Worm (Caenorhabditis elegans) whole organism, young adult: ENCODE measurements around the gene F53F4.7.

Experiments
- B0336.3 ChIP-seq: fragments of 200-800 bp; sonication (Bioruptor generic); IDR thresholded peaks from 2 replicates; pipeline ENCODE4 v1.3.6; 2022; ENCODE audit warnings: missing genetic modification characterization, missing compliant biosample characterization
- C17E4.6 ChIP-seq: fragments of 200-800 bp; sonication (Bioruptor generic); IDR thresholded peaks from 2 replicates; pipeline ENCODE4 v1.3.6; 2022; ENCODE audit warnings: missing genetic modification reagents, missing genetic modification characterization, missing compliant biosample characterization
- F33H1.4 ChIP-seq: fragments of 200-800 bp; sonication (Bioruptor generic); IDR thresholded peaks from 2 replicates; pipeline ENCODE4 v1.3.6; 2022; ENCODE audit warnings: missing genetic modification reagents, missing genetic modification characterization, missing compliant biosample characterization
- F39B2.1 ChIP-seq: fragments of 200-800 bp; sonication (Bioruptor generic); IDR thresholded peaks from 2 replicates; pipeline ENCODE4 v1.3.6; 2022; ENCODE audit warnings: missing genetic modification reagents, missing genetic modification characterization, missing compliant biosample characterization
- F57A8.1 ChIP-seq: fragments of 200-800 bp; sonication (Bioruptor generic); optimal IDR thresholded peaks from 2 replicates; lab custom pipeline; 2018; ENCODE audit warnings: mild to moderate bottlenecking, missing genetic modification characterization, moderate library complexity, missing compliant biosample characterization
- K11D2.4 ChIP-seq: fragments of 200-800 bp; sonication (Bioruptor generic); IDR thresholded peaks from 2 replicates; pipeline ENCODE4 v1.3.6; 2022; ENCODE audit warnings: missing genetic modification reagents, missing genetic modification characterization, missing compliant biosample characterization
- K12H6.12 ChIP-seq: fragments of 200-800 bp; sonication (Bioruptor generic); optimal IDR thresholded peaks from 2 replicates; lab custom pipeline; 2018; ENCODE audit warnings: mild to moderate bottlenecking, missing genetic modification characterization, missing compliant biosample characterization
- Y67H2A.10 ChIP-seq: fragments of 200-800 bp; sonication (Bioruptor generic); conservative IDR thresholded peaks from 2 replicates; pipeline ENCODE4 v1.3.6; 2022; ENCODE audit warnings: missing genetic modification reagents, missing genetic modification characterization, missing compliant biosample characterization
- akir-1 ChIP-seq: fragments of 200-800 bp; sonication (Bioruptor generic); optimal IDR thresholded peaks from 2 replicates; lab custom pipeline; 2018; ENCODE audit warnings: mild to moderate bottlenecking, missing genetic modification characterization, moderate library complexity, missing compliant biosample characterization
- ama-1 ChIP-seq, 3 experiments: fragments of 150-350 bp in 1 of 3; sonication (generic microtip) in 2 of 3; optimal IDR thresholded peaks; 2 replicates each; lab custom pipeline; 2014 to 2018; ENCODE audit warnings: missing biosample characterization in 2 of 3, missing genetic modification characterization in 2 of 3, missing genetic modification reagents in 2 of 3
- aptf-2 ChIP-seq: fragments of 200-800 bp; sonication (Bioruptor generic); conservative IDR thresholded peaks from 2 replicates; pipeline ENCODE4 v1.3.6; 2022; ENCODE audit warnings: missing genetic modification reagents, missing genetic modification characterization, missing compliant biosample characterization
- aptf-3 ChIP-seq: fragments of 200-800 bp; sonication (Bioruptor generic); IDR thresholded peaks from 2 replicates; pipeline ENCODE4 v1.3.6; 2022; ENCODE audit warnings: missing genetic modification characterization, missing compliant biosample characterization
- atf-7 ChIP-seq: sonication (generic microtip); optimal IDR thresholded peaks from 2 replicates; lab custom pipeline; 2017; ENCODE audit warnings: mild to moderate bottlenecking, missing genetic modification characterization, missing compliant biosample characterization
- attf-6 ChIP-seq: fragments of 200-800 bp; sonication (Bioruptor generic); IDR thresholded peaks from 2 replicates; pipeline ENCODE4 v1.3.6; 2022; ENCODE audit warnings: missing genetic modification reagents, missing genetic modification characterization, missing compliant biosample characterization
- bed-2 ChIP-seq: fragments of 200-800 bp; sonication (Bioruptor generic); IDR thresholded peaks from 2 replicates; pipeline ENCODE4 v1.3.6; 2022; ENCODE audit warnings: missing genetic modification reagents, missing genetic modification characterization, missing compliant biosample characterization
- cebp-2 ChIP-seq: fragments of 200-800 bp; sonication (Bioruptor generic); IDR thresholded peaks from 2 replicates; pipeline ENCODE4 v1.3.6; 2022; ENCODE audit warnings: missing genetic modification characterization, missing compliant biosample characterization
- ceh-100 ChIP-seq: fragments of 200-800 bp; sonication (Bioruptor generic); IDR thresholded peaks from 2 replicates; pipeline ENCODE4 v1.3.6; 2022; ENCODE audit warnings: missing genetic modification reagents, missing genetic modification characterization, missing compliant biosample characterization
- ceh-40 ChIP-seq: fragments of 200-800 bp; sonication (Bioruptor generic); IDR thresholded peaks from 2 replicates; pipeline ENCODE4 v1.3.6; 2022; ENCODE audit warnings: missing genetic modification characterization, missing compliant biosample characterization
- ceh-58 ChIP-seq: fragments of 200-800 bp; sonication (Bioruptor generic); IDR thresholded peaks from 2 replicates; pipeline ENCODE4 v1.3.6; 2022; ENCODE audit warnings: missing genetic modification characterization, missing compliant biosample characterization
- chd-7 ChIP-seq: sonication (generic microtip); optimal IDR thresholded peaks from 2 replicates; lab custom pipeline; 2016; ENCODE audit warnings: mild to moderate bottlenecking, missing genetic modification characterization, moderate library complexity, missing compliant biosample characterization
- die-1 ChIP-seq: sonication (generic microtip); optimal IDR thresholded peaks from 2 replicates; lab custom pipeline; 2016; ENCODE audit warnings: missing genotype, mild to moderate bottlenecking, missing genetic modification characterization, missing compliant biosample characterization
- egl-18 ChIP-seq: fragments of 200-800 bp; sonication (Bioruptor generic); IDR thresholded peaks from 2 replicates; pipeline ENCODE4 v1.3.6; 2022; ENCODE audit warnings: missing genetic modification reagents, missing genetic modification characterization, missing compliant biosample characterization
- ets-4 ChIP-seq: fragments of 200-800 bp; sonication (Bioruptor generic); optimal IDR thresholded peaks from 2 replicates; lab custom pipeline; 2018; ENCODE audit warnings: mild to moderate bottlenecking, missing genetic modification characterization, missing compliant biosample characterization
- gei-17 ChIP-seq: fragments of 200-800 bp; sonication (Bioruptor generic); optimal IDR thresholded peaks from 2 replicates; lab custom pipeline; 2018; ENCODE audit warnings: mild to moderate bottlenecking, missing genetic modification characterization, missing compliant biosample characterization
- him-1 ChIP-seq: sonication (generic microtip); optimal IDR thresholded peaks from 2 replicates; lab custom pipeline; 2016; ENCODE audit warnings: missing genotype, missing genetic modification reagents, missing genetic modification characterization, missing compliant biosample characterization
- hlh-12 ChIP-seq: sonication (generic microtip); optimal IDR thresholded peaks from 2 replicates; lab custom pipeline; 2016; ENCODE audit warnings: missing genetic modification characterization, missing compliant biosample characterization
- hlh-26 ChIP-seq: fragments of 200-800 bp; sonication (Bioruptor generic); conservative IDR thresholded peaks from 2 replicates; pipeline ENCODE4 v1.3.6; 2022; ENCODE audit warnings: missing genetic modification reagents, missing genetic modification characterization, missing compliant biosample characterization
- hmg-20 ChIP-seq: fragments of 200-800 bp; sonication (Bioruptor generic); IDR thresholded peaks from 2 replicates; pipeline ENCODE4 v1.3.6; 2022; ENCODE audit warnings: missing genetic modification reagents, missing genetic modification characterization, missing compliant biosample characterization
- lin-26 ChIP-seq: fragments of 200-800 bp; sonication (Bioruptor generic); IDR thresholded peaks from 2 replicates; pipeline ENCODE4 v1.3.6; 2022; ENCODE audit warnings: missing genetic modification reagents, missing genetic modification characterization, missing compliant biosample characterization
- madf-6 ChIP-seq: fragments of 200-800 bp; sonication (Bioruptor generic); IDR thresholded peaks from 2 replicates; pipeline ENCODE4 v1.3.6; 2022; ENCODE audit warnings: missing genetic modification reagents, missing genetic modification characterization, missing compliant biosample characterization
- madf-8 ChIP-seq: fragments of 200-800 bp; sonication (Bioruptor generic); conservative IDR thresholded peaks from 2 replicates; pipeline ENCODE4 v1.3.6; 2022; ENCODE audit warnings: missing genetic modification reagents, missing genetic modification characterization, missing compliant biosample characterization
- mel-28 ChIP-seq: sonication (generic microtip); optimal IDR thresholded peaks from 2 replicates; lab custom pipeline; 2016; ENCODE audit warnings: borderline replicate concordance, mild to moderate bottlenecking, missing genetic modification characterization, missing compliant biosample characterization
- mes-4 ChIP-seq: sonication (generic microtip); optimal IDR thresholded peaks from 2 replicates; lab custom pipeline; 2016; ENCODE audit warnings: missing genotype, missing genetic modification characterization, missing compliant biosample characterization
- nfya-1 ChIP-seq: sonication (generic microtip); optimal IDR thresholded peaks from 2 replicates; lab custom pipeline; 2017; ENCODE audit warnings: antibody characterized with exemption, missing compliant biosample characterization, missing genetic modification characterization, borderline replicate concordance; ENCODE audit not compliant: insufficient read depth
- nfyb-1 ChIP-seq: fragments of 200-800 bp; sonication (Bioruptor generic); IDR thresholded peaks from 2 replicates; pipeline ENCODE4 v1.3.6; 2022; ENCODE audit warnings: missing genetic modification reagents, missing genetic modification characterization, missing compliant biosample characterization
- nhr-179 ChIP-seq: sonication (generic microtip); optimal IDR thresholded peaks from 2 replicates; lab custom pipeline; 2016; ENCODE audit warnings: mild to moderate bottlenecking, missing genetic modification characterization, missing compliant biosample characterization
- nhr-27 ChIP-seq: fragments of 200-800 bp; sonication (Bioruptor generic); optimal IDR thresholded peaks from 2 replicates; lab custom pipeline; 2018; ENCODE audit warnings: mild to moderate bottlenecking, missing genetic modification characterization, moderate library complexity, missing compliant biosample characterization
- pha-4 ChIP-seq: fragments of 150-350 bp; sonication (generic microtip); optimal IDR thresholded peaks from 2 replicates; lab custom pipeline; 2014; ENCODE audit warnings: missing biosample characterization, missing genetic modification reagents, missing genetic modification characterization
- rec-8 ChIP-seq, 2 experiments: sonication (generic microtip); optimal IDR thresholded peaks; 2 replicates each; lab custom pipeline; 2016; ENCODE audit warnings: mild to moderate bottlenecking in 2 of 2, missing genetic modification characterization in 2 of 2, missing genetic modification reagents in 2 of 2, missing genotype in 2 of 2, missing biosample characterization in 1 of 2, missing compliant biosample characterization in 1 of 2, moderate library complexity in 1 of 2
- sdz-38 ChIP-seq: sonication (generic microtip); optimal IDR thresholded peaks from 2 replicates; lab custom pipeline; 2016; ENCODE audit warnings: missing genotype, missing genetic modification characterization, missing compliant biosample characterization
- snpc-1.1 ChIP-seq: sonication (generic microtip); optimal IDR thresholded peaks from 2 replicates; lab custom pipeline; 2017; ENCODE audit warnings: missing genetic modification characterization, mild to moderate bottlenecking, missing compliant biosample characterization, antibody characterized with exemption, moderate library complexity, missing genotype, missing genetic modification reagents; ENCODE audit not compliant: insufficient read depth
- snpc-1.3 ChIP-seq: sonication (generic microtip); optimal IDR thresholded peaks from 2 replicates; lab custom pipeline; 2017; ENCODE audit warnings: missing genetic modification characterization, mild to moderate bottlenecking, missing compliant biosample characterization, antibody characterized with exemption, moderate library complexity, missing genotype, missing genetic modification reagents; ENCODE audit not compliant: insufficient read depth
- snpc-3.4 ChIP-seq: sonication (generic microtip); optimal IDR thresholded peaks from 2 replicates; lab custom pipeline; 2017; ENCODE audit warnings: missing genetic modification characterization, mild to moderate bottlenecking, missing compliant biosample characterization, antibody characterized with exemption, moderate library complexity, missing genotype, missing genetic modification reagents
- somi-1 ChIP-seq: fragments of 200-800 bp; sonication (Bioruptor generic); optimal IDR thresholded peaks from 2 replicates; lab custom pipeline; 2018; ENCODE audit warnings: mild to moderate bottlenecking, missing genetic modification characterization, missing compliant biosample characterization
- tlf-1 ChIP-seq: fragments of 200-800 bp; sonication (Bioruptor generic); optimal IDR thresholded peaks from 2 replicates; lab custom pipeline; 2018; ENCODE audit warnings: mild to moderate bottlenecking, missing genetic modification characterization, missing compliant biosample characterization
- zim-3 ChIP-seq: sonication (generic microtip); optimal IDR thresholded peaks from 2 replicates; lab custom pipeline; 2017; ENCODE audit warnings: mild to moderate bottlenecking, missing genetic modification characterization, moderate library complexity, missing compliant biosample characterization
- ztf-18 ChIP-seq: sonication (generic microtip); optimal IDR thresholded peaks from 2 replicates; lab custom pipeline; 2016; ENCODE audit warnings: missing genotype, mild to moderate bottlenecking, missing genetic modification characterization, missing compliant biosample characterization
- ztf-22 ChIP-seq: fragments of 200-800 bp; sonication (Bioruptor generic); optimal IDR thresholded peaks from 2 replicates; lab custom pipeline; 2018; ENCODE audit warnings: mild to moderate bottlenecking, missing genetic modification characterization, moderate library complexity, missing compliant biosample characterization

Gene F53F4.7

DNA sequence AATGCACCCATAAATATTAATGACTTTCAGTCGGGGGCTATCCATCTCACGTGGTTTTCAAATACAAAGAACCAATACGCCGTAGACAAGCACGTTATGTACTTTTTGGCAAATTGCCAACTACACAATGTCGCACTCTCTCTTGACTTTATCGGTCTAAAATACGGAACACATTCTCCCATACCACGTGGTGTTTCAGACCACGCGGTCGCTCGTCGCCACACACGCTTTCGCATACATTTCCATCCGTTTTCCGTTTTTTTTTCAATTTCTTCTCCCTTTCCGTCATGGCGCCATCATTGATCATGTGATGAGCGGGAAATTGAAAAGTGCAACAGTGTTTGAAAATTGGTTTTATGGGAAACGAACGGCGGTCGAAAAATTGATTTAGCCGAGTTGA lies 44.8 kb upstream of the F53F4.7 start (continued):
- TF ChIP-seq C17E4.6 (GFP tag; lab: Robert Waterston, UW) (no peak), sdz-38 (tag; lab: Kevin White, UChicago) (no peak), bed-2 (no peak), somi-1 (GFP tag; lab: Kevin White, UChicago) (peak; percentile 97), ztf-22 (peak; percentile 96), gei-17 (GFP tag; lab: Kevin White, UChicago) (peak; percentile 82), attf-6 (GFP tag; lab: Robert Waterston, UW) (no peak), B0336.3 (GFP tag; lab: Robert Waterston, UW) (no peak; the same call in none of the 2 replicates), madf-8 (GFP tag; lab: Robert Waterston, UW) (no peak), ceh-100 (GFP tag; lab: Robert Waterston, UW) (no peak), die-1 (tag; lab: Kevin White, UChicago) (peak; percentile 71), F57A8.1 (no peak), nfyb-1 (GFP tag; lab: Robert Waterston, UW) (peak; percentile 91), ztf-18 (tag; lab: Kevin White, UChicago) (peak; percentile 24), madf-6 (GFP tag; lab: Robert Waterston, UW) (peak; percentile 37; the same call in 1 of the 2 replicates), ceh-40 (GFP tag; lab: Robert Waterston, UW) (no peak), lin-26 (GFP tag; lab: Robert Waterston, UW) (peak; percentile 79), zim-3 (tag; lab: Kevin White, UChicago) (no peak), egl-18 (GFP tag; lab: Robert Waterston, UW) (no peak), nhr-179 (no peak), snpc-3.4 (no peak), hlh-12 (tag; lab: Kevin White, UChicago) (no peak), atf-7 (tag; lab: Kevin White, UChicago) (peak; percentile 84), pha-4 (tag; lab: Kevin White, UChicago) (no peak), nhr-27 (no peak), akir-1 (GFP tag; lab: Kevin White, UChicago) (no peak), chd-7 (peak; percentile 97), aptf-2 (GFP tag; lab: Robert Waterston, UW) (no peak), ceh-58 (GFP tag; lab: Robert Waterston, UW) (no peak), mel-28 (tag; lab: Kevin White, UChicago) (no peak), F39B2.1 (GFP tag; lab: Robert Waterston, UW) (no peak), Y67H2A.10 (GFP tag; lab: Robert Waterston, UW) (no peak), hlh-26 (no peak), rec-8 (tag; optimal IDR thresholded peaks at IDR 0.05; lab: Kevin White, UChicago) (no peak), K12H6.12 (tag; lab: Kevin White, UChicago) (peak; percentile 84), K11D2.4 (GFP tag; lab: Robert Waterston, UW) (peak; percentile 91), F33H1.4 (peak; percentile 25), cebp-2 (no peak), him-1 (tag; lab: Kevin White, UChicago) (no peak), tlf-1 (GFP tag; lab: Kevin White, UChicago) (peak; percentile 89), mes-4 (tag; lab: Kevin White, UChicago) (no peak), snpc-1.1 (tag; lab: Kevin White, UChicago) (no peak), hmg-20 (GFP tag; lab: Robert Waterston, UW) (no peak), snpc-1.3 (no peak), nfya-1 (tag; lab: Kevin White, UChicago) (no peak), ets-4 (GFP tag; lab: Kevin White, UChicago) (no peak), ama-1 (optimal IDR thresholded peaks at IDR 0.05; lab: Kevin White, UChicago) (peak; percentile 60), ama-1 (GFP tag; optimal IDR thresholded peaks at IDR 0.05; lab: Kevin White, UChicago) (no peak), aptf-3 (GFP tag; lab: Robert Waterston, UW) (no peak)
